Worm (Caenorhabditis elegans): Measurements from ENCODE around the gene Y43F8B.3.

ce11 chrV:19521351-19522278, 18.7 kb downstream of the Y43F8B.3 start:
- no peak for TF ChIP-seq nhr-10 (tag; optimal IDR thresholded peaks at IDR 0.05)
- TF ChIP-seq unc-39 (tag; optimal IDR thresholded peaks at IDR 0.05): no peak
- TF ChIP-seq ama-1 (optimal IDR thresholded peaks at IDR 0.05): no peak
- TF ChIP-seq unc-55 (GFP tag; optimal IDR thresholded peaks at IDR 0.05): no peak
- TF ChIP-seq alr-1 (tag; optimal IDR thresholded peaks at IDR 0.05): no peak
- TF ChIP-seq nhr-12 (tag; optimal IDR thresholded peaks at IDR 0.05): no peak
- TF ChIP-seq ceh-82 (tag; optimal IDR thresholded peaks at IDR 0.05): no peak
- TF ChIP-seq elt-3 (tag; optimal IDR thresholded peaks at IDR 0.05): no peak
- TF ChIP-seq ztf-4 (tag; optimal IDR thresholded peaks at IDR 0.05): no peak
